Worm (Caenorhabditis elegans): ENCODE results near the gene H20E11.3.

H20E11.3 gene

DNA sequence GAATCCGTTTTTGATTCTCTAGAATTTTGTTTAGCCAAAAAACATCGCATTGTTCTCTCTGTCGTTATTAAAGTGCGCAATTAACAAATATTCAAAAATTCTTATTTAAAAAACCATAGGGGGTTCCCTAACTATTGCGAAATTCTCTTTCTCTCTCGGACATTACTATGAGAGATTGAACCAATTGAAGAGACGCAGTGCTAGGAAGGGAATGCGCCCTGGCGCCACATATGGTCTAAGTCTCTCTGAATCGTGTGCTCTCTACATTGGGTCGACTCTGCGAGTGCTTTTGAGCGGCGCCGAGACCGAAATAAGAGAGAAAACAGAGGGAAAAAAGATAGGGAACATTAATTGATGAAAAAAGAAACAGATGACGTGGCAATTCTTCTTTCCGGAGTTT, 38.7 kb upstream of the H20E11.3 start (continued):
- no peak for TF ChIP-seq blmp-1 (tag; optimal IDR thresholded peaks at IDR 0.05; ENCODE audit: insufficient read depth)
- peak; percentile 93 for TF ChIP-seq sma-9 (GFP tag; optimal IDR thresholded peaks at IDR 0.05)
- no peak for TF ChIP-seq sma-9 (tag; optimal IDR thresholded peaks at IDR 0.05)
- no peak for TF ChIP-seq skn-1 (tag; optimal IDR thresholded peaks at IDR 0.05)
- TF ChIP-seq crh-2 (tag; optimal IDR thresholded peaks at IDR 0.05): peak; percentile 98
- TF ChIP-seq lsy-2 (tag; optimal IDR thresholded peaks at IDR 0.05): peak; percentile 53 to 78
- TF ChIP-seq unc-62 (GFP tag; optimal IDR thresholded peaks at IDR 0.05): no peak
- peak; percentile 18 for TF ChIP-seq mab-5 (tag; optimal IDR thresholded peaks at IDR 0.05)
- peak; percentile 62 for TF ChIP-seq sma-3 (GFP tag; optimal IDR thresholded peaks at IDR 0.05)
- TF ChIP-seq nhr-23 (tag; optimal IDR thresholded peaks at IDR 0.05): no peak
- TF ChIP-seq ZK546.5 (tag; optimal IDR thresholded peaks at IDR 0.05): no peak
- TF ChIP-seq C34F6.9 (tag; optimal IDR thresholded peaks at IDR 0.05): peak; percentile 87
- TF ChIP-seq lin-13 (GFP tag; optimal IDR thresholded peaks at IDR 0.05): peak; percentile 56
- TF ChIP-seq unc-55 (GFP tag; optimal IDR thresholded peaks at IDR 0.05): peak; percentile 91
- no peak for TF ChIP-seq R02D3.7 (tag; optimal IDR thresholded peaks at IDR 0.05)
- TF ChIP-seq Y55F3AM.14 (GFP tag; optimal IDR thresholded peaks at IDR 0.05): peak; percentile 52
- no peak for TF ChIP-seq lin-11 (tag; optimal IDR thresholded peaks at IDR 0.05)

DNA sequence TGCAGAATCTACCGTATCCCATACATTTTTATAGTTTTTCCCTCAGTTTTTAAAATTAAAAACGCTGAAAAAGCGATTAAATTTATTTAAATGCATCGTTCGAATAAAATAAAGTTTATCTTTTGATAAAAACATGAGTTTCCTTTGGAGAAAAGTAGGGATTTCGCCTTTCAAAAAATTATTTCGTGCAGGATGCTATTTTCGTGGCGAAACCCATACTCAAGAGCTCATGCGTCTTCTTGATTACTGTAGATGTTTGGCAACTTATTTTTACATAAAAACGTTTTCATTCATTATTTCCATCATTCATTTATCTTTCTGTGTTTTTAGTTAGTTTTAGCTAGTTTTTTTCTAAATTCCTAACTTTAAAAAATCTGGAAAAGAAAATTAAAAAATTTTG, 34.7 kb upstream of the H20E11.3 start:
- TF ChIP-seq elt-1 (tag; optimal IDR thresholded peaks at IDR 0.05): no peak
- no peak for TF ChIP-seq Y55F3AM.14 (GFP tag; optimal IDR thresholded peaks at IDR 0.05)
- TF ChIP-seq lin-39 (tag; optimal IDR thresholded peaks at IDR 0.05): no peak
- TF ChIP-seq lin-13 (GFP tag; optimal IDR thresholded peaks at IDR 0.05): no peak

DNA sequence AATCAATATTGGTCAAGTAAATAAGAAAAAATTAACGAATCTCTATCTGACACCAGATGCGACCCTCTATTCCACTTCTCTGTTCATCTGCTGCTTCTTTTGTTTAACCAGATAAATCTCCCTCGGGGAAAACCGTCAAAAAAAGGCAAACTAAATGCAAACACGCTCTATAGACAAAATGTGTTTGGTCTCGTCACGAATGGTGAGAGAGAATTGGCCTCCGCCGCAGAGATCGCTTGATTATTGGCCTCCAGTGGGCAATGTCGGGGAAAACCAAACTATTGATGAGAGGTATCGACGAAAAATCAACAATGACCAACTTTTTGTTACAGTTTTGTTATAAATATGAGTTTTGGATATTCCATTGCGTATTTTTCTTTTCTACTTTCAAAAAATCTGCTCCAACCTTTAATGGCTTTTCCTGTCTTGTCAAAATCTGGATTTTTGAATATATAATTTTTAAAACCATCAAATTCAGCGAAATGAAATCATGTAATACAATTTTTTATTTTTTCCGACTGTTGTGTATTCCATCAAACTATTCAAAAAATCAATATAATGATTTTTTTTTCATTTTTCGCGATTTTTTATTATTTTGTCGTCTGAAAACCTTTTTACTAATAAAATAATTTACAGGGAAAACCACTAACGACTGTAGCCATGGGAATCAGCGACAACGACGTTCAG, 34.0 kb upstream of the H20E11.3 start, which contains the start of the genes C17H12.2 and vha-8:
Gene C17H12.2, minus strand, starts transcription at position 51 of the 687 bp plus-strand sequence.
Gene vha-8, plus strand, starts transcription at position 637 of the 687 bp plus-strand sequence.
- TF ChIP-seq lin-13 (GFP tag; optimal IDR thresholded peaks at IDR 0.05): peak; percentile 93
- peak; percentile 88 for TF ChIP-seq nhr-6 (tag; optimal IDR thresholded peaks at IDR 0.05)
- TF ChIP-seq elt-1 (tag; optimal IDR thresholded peaks at IDR 0.05): no peak
- TF ChIP-seq zag-1 (tag; optimal IDR thresholded peaks at IDR 0.05): peak; percentile 91
- peak; percentile 36 for TF ChIP-seq skn-1 (tag; optimal IDR thresholded peaks at IDR 0.05)
- TF ChIP-seq lsy-2 (tag; optimal IDR thresholded peaks at IDR 0.05): peak; percentile 73 to 94
- TF ChIP-seq lin-11 (tag; optimal IDR thresholded peaks at IDR 0.05): peak; percentile 82
- no peak for TF ChIP-seq elt-3 (tag; optimal IDR thresholded peaks at IDR 0.05)
- TF ChIP-seq R02D3.7 (tag; optimal IDR thresholded peaks at IDR 0.05): no peak
- no peak for TF ChIP-seq nhr-11 (tag; optimal IDR thresholded peaks at IDR 0.05)
- TF ChIP-seq Y55F3AM.14 (GFP tag; optimal IDR thresholded peaks at IDR 0.05): no peak
- TF ChIP-seq ztf-11 (tag; optimal IDR thresholded peaks at IDR 0.05): peak; percentile 57
- TF ChIP-seq nhr-25 (tag; optimal IDR thresholded peaks at IDR 0.05): peak; percentile 93
- peak; percentile 92 for TF ChIP-seq sma-3 (GFP tag; optimal IDR thresholded peaks at IDR 0.05)
- no peak for TF ChIP-seq aly-2 (tag; optimal IDR thresholded peaks at IDR 0.05)
- TF ChIP-seq nhr-237 (tag; optimal IDR thresholded peaks at IDR 0.05): no peak
- peak; percentile 98 for TF ChIP-seq nhr-129 (tag; optimal IDR thresholded peaks at IDR 0.05)
- TF ChIP-seq lin-39 (tag; optimal IDR thresholded peaks at IDR 0.05): no peak
- TF ChIP-seq egl-27 (tag; optimal IDR thresholded peaks at IDR 0.05): peak; percentile 61
- TF ChIP-seq peb-1 (tag; optimal IDR thresholded peaks at IDR 0.05): no peak
- TF ChIP-seq F13H6.1 (tag; optimal IDR thresholded peaks at IDR 0.05): peak; percentile 92
- peak; percentile 17 for TF ChIP-seq alr-1 (tag; optimal IDR thresholded peaks at IDR 0.05)
- TF ChIP-seq sem-4 (tag; optimal IDR thresholded peaks at IDR 0.05): peak; percentile 78
- TF ChIP-seq ceh-82 (tag; optimal IDR thresholded peaks at IDR 0.05): peak; percentile 58
- peak; percentile 90 for TF ChIP-seq sma-9 (GFP tag; optimal IDR thresholded peaks at IDR 0.05)
- TF ChIP-seq sma-9 (tag; optimal IDR thresholded peaks at IDR 0.05): no peak
- TF ChIP-seq crh-2 (tag; optimal IDR thresholded peaks at IDR 0.05): peak; percentile 96
- TF ChIP-seq snpc-4 (tag; optimal IDR thresholded peaks at IDR 0.05): peak; percentile 89
- no peak for TF ChIP-seq ztf-1 (GFP tag; conservative IDR thresholded peaks at IDR 0.05)
- TF ChIP-seq unc-39 (tag; optimal IDR thresholded peaks at IDR 0.05): no peak
- TF ChIP-seq dmd-4 (tag; optimal IDR thresholded peaks at IDR 0.05): no peak
- TF ChIP-seq mbf-1 (tag; optimal IDR thresholded peaks at IDR 0.05): no peak
- peak; percentile 98 for TF ChIP-seq fos-1 (tag; optimal IDR thresholded peaks at IDR 0.05)
- TF ChIP-seq mdl-1 (tag; optimal IDR thresholded peaks at IDR 0.05): peak in 1 of 2 experiments; percentile 49
- TF ChIP-seq ama-1 (optimal IDR thresholded peaks at IDR 0.05): peak; percentile 80
- TF ChIP-seq blmp-1 (tag; optimal IDR thresholded peaks at IDR 0.05; ENCODE audit: insufficient read depth): peak; percentile 67
- TF ChIP-seq mab-5 (tag; optimal IDR thresholded peaks at IDR 0.05): peak; percentile 91
- peak; percentile 98 for TF ChIP-seq unc-55 (GFP tag; optimal IDR thresholded peaks at IDR 0.05)
- TF ChIP-seq nhr-12 (tag; optimal IDR thresholded peaks at IDR 0.05): peak; percentile 8
- peak; percentile 83 for TF ChIP-seq gmeb-1 (tag; optimal IDR thresholded peaks at IDR 0.05)
- TF ChIP-seq ztf-4 (tag; optimal IDR thresholded peaks at IDR 0.05): peak; percentile 87
- no peak for TF ChIP-seq unc-62 (GFP tag; optimal IDR thresholded peaks at IDR 0.05)
- peak; percentile 89 for TF ChIP-seq nhr-21 (tag; optimal IDR thresholded peaks at IDR 0.05)
- no peak for TF ChIP-seq nhr-23 (tag; optimal IDR thresholded peaks at IDR 0.05)
- peak; percentile 99 for TF ChIP-seq C34F6.9 (tag; optimal IDR thresholded peaks at IDR 0.05)
- TF ChIP-seq nhr-10 (tag; optimal IDR thresholded peaks at IDR 0.05): no peak

Measured in whole organism, L2 larva.